Worm (Caenorhabditis elegans) whole organism, L2 larva: ENCODE measurements around the gene M163.22.

ENCODE experiments used
- R02D3.7 ChIP-seq: fragments of 150-350 bp; optimal IDR thresholded peaks from 2 replicates; lab custom pipeline; 2014; ENCODE audit warnings: missing biosample characterization, missing genetic modification characterization
- Y55F3AM.14 ChIP-seq: fragments of 200-800 bp; sonication (Bioruptor generic); optimal IDR thresholded peaks from 2 replicates; lab custom pipeline; 2018; ENCODE audit warnings: mild to moderate bottlenecking, missing genetic modification characterization, missing compliant biosample characterization
- elt-1 ChIP-seq: fragments of 150-350 bp; optimal IDR thresholded peaks from 2 replicates; lab custom pipeline; 2014; ENCODE audit warnings: missing biosample characterization, missing genetic modification characterization
- nhr-11 ChIP-seq: fragments of 150-350 bp; optimal IDR thresholded peaks from 2 replicates; lab custom pipeline; 2014; ENCODE audit warnings: missing biosample characterization, missing genetic modification characterization
- nhr-12 ChIP-seq: fragments of 150-350 bp; optimal IDR thresholded peaks from 2 replicates; lab custom pipeline; 2014; ENCODE audit warnings: missing biosample characterization, missing genetic modification characterization
- nhr-237 ChIP-seq: fragments of 150-350 bp; optimal IDR thresholded peaks from 2 replicates; lab custom pipeline; 2014; ENCODE audit warnings: missing biosample characterization, missing genetic modification characterization
- nhr-25 ChIP-seq: fragments of 150-350 bp; sonication (generic microtip); optimal IDR thresholded peaks from 3 replicates; lab custom pipeline; 2014; ENCODE audit warnings: missing biosample characterization, missing genetic modification characterization
- sem-4 ChIP-seq: fragments of 150-350 bp; optimal IDR thresholded peaks from 2 replicates; lab custom pipeline; 2014; ENCODE audit warnings: missing biosample characterization, missing genetic modification reagents, missing genetic modification characterization
- snpc-4 ChIP-seq: fragments of 150-350 bp; optimal IDR thresholded peaks from 2 replicates; lab custom pipeline; 2014; ENCODE audit warnings: missing biosample characterization, missing genetic modification characterization
- unc-39 ChIP-seq: fragments of 150-350 bp; optimal IDR thresholded peaks from 2 replicates; lab custom pipeline; 2014; ENCODE audit warnings: missing biosample characterization, missing genetic modification characterization
- ztf-11 ChIP-seq: sonication (generic microtip); optimal IDR thresholded peaks from 2 replicates; lab custom pipeline; 2017; ENCODE audit warnings: missing biosample characterization, missing genetic modification characterization

ce11 chrX:14460412-14460811, 5.3 kb upstream of the M163.22 start, which contains the start of gene Y66C5A.2:
- TF ChIP-seq sem-4 (tag; lab: Kevin White, UChicago) (no peak), Y55F3AM.14 (GFP tag; lab: Kevin White, UChicago) (no peak), unc-39 (tag; lab: Kevin White, UChicago) (no peak), R02D3.7 (tag; lab: Kevin White, UChicago) (no peak), elt-1 (tag; lab: Kevin White, UChicago) (no peak), ztf-11 (no peak), nhr-237 (no peak), nhr-11 (no peak), nhr-12 (no peak), snpc-4 (tag; lab: Kevin White, UChicago) (no peak), nhr-25 (no peak)
